Worm (Caenorhabditis elegans) whole organism, L1 larva: Measurements from ENCODE around the gene gcsh-1.

Source experiments
- ama-1 ChIP-seq: fragments of 150-350 bp; optimal IDR thresholded peaks from 2 replicates; lab custom pipeline; 2014
- ceh-82 ChIP-seq, 3 experiments: fragments of 150-350 bp in 1 of 3; sonication (generic microtip) in 2 of 3; optimal IDR thresholded peaks; 2 replicates each; lab custom pipeline; 2014 to 2017; ENCODE audit warnings: missing biosample characterization in 3 of 3, missing genetic modification characterization in 3 of 3
- lin-14 ChIP-seq: fragments of 200-800 bp; sonication (Bioruptor generic); optimal IDR thresholded peaks from 2 replicates; lab custom pipeline; 2018; ENCODE audit warnings: mild to moderate bottlenecking, missing genetic modification characterization, moderate library complexity, missing compliant biosample characterization
- lin-39 ChIP-seq: fragments of 150-350 bp; optimal IDR thresholded peaks from 2 replicates; lab custom pipeline; 2014; ENCODE audit warnings: missing biosample characterization, missing genetic modification reagents, missing genetic modification characterization
- lsy-2 ChIP-seq, 2 experiments: fragments of 150-350 bp; optimal IDR thresholded peaks; 2 replicates each; lab custom pipeline; 2014; ENCODE audit warnings: missing biosample characterization in 2 of 2, missing genetic modification characterization in 2 of 2
- nhr-11 ChIP-seq: fragments of 150-350 bp; optimal IDR thresholded peaks from 2 replicates; lab custom pipeline; 2014; ENCODE audit warnings: missing biosample characterization, missing genetic modification characterization

DNA sequence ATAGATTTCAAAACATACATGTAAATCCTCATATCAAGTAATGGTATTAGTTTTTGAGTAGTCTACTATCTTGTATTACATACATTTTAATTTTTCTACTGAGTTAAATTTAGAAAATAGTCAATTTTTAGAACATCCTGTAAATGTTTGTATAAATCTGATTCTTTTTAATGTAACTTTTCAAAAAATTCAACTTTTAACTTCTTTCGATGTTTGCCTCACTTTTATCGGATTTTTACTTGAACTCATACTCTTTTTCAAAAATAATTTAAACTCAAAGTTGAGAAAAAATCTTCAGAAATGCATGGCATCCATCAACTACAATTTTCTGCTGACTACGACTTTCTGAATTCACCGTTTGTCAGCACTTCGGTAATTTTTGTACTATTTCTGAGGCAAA lies 50.4 kb downstream of the gcsh-1 start, which contains the start of gene M163.7:
- TF ChIP-seq ceh-82 (tag; optimal IDR thresholded peaks at IDR 0.05; lab: Kevin White, UChicago), result no peak
- TF ChIP-seq ama-1, result no peak
- TF ChIP-seq nhr-11, result no peak
- TF ChIP-seq lin-14, result no peak
- no peak for TF ChIP-seq lin-39 (tag; lab: Kevin White, UChicago)
- TF ChIP-seq lsy-2 (tag; optimal IDR thresholded peaks at IDR 0.05; lab: Kevin White, UChicago), result no peak
